Worm (Caenorhabditis elegans): Measurements from ENCODE around the gene swan-1.

DNA sequence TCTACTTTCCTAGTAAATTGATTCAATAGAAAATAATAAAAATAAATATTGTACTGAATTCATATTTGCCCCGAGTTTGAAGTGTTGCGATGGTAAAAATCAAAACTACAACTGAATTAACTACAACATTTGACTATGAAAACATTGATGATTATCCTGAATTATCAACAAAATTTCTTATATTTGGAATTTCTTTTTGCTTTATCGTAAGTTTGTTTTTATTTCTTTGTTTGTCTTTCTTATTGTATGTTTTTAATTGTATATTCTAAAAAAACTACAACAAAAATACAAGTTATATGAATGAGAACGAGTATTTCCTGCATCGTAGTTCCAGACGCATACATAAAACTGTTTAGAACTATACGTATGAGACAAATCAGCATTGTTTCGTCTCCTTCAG, 30.1 kb upstream of the swan-1 start, which contains the start of gene srx-128:
- TF ChIP-seq snpc-4 (tag; optimal IDR thresholded peaks at IDR 0.05) (no peak), mab-5 (tag; optimal IDR thresholded peaks at IDR 0.05) (no peak), nhr-237 (tag; optimal IDR thresholded peaks at IDR 0.05) (no peak), lin-13 (tag; optimal IDR thresholded peaks at IDR 0.05) (no peak), unc-62 (GFP tag; optimal IDR thresholded peaks at IDR 0.05) (no peak), ces-1 (GFP tag; optimal IDR thresholded peaks at IDR 0.05) (no peak), ztf-11 (tag; optimal IDR thresholded peaks at IDR 0.05) (no peak), lsy-2 (tag; optimal IDR thresholded peaks at IDR 0.05) (no peak), blmp-1 (tag; optimal IDR thresholded peaks at IDR 0.05) (no peak), nhr-28 (tag; optimal IDR thresholded peaks at IDR 0.05) (no peak)

All from whole organism, mixed stage, embryonic.